Worm (Caenorhabditis elegans) whole organism, mixed stage, embryonic: Measurements from ENCODE around the gene T09B9.3.

Experiments
- bed-3 ChIP-seq: fragments of 200-800 bp; sonication (Bioruptor generic); optimal IDR thresholded peaks from 3 replicates; lab custom pipeline; 2018; ENCODE audit warnings: mild to moderate bottlenecking, missing genetic modification characterization, moderate library complexity, missing compliant biosample characterization
- elt-1 ChIP-seq: sonication (generic microtip); optimal IDR thresholded peaks from 2 replicates; lab custom pipeline; 2017; ENCODE audit warnings: missing genetic modification characterization, mild to moderate bottlenecking, missing compliant biosample characterization, antibody characterized with exemption, moderate library complexity, borderline replicate concordance; ENCODE audit not compliant: insufficient read depth
- nhr-237 ChIP-seq: fragments of 150-350 bp; optimal IDR thresholded peaks from 2 replicates; lab custom pipeline; 2014; ENCODE audit warnings: missing biosample characterization, missing genetic modification characterization

- TF ChIP-seq nhr-237 (tag; lab: Kevin White, UChicago) = no peak
- no peak for TF ChIP-seq elt-1 (tag; lab: Kevin White, UChicago)
- TF ChIP-seq bed-3 (GFP tag; lab: Kevin White, UChicago) = no peak
These were observed 4.2 kb downstream of the T09B9.3 start, which contains the start of gene T09B9.1 for ce11 chrX:9756971-9757370.
